Fruit fly (Drosophila melanogaster) whole organism, embryonic: ENCODE measurements around the gene CG33523.

Experiments
- CG31388 ChIP-seq: fragments of 200-800 bp; sonication (Bioruptor generic); optimal IDR thresholded peaks from 2 replicates; lab custom pipeline; 2016; ENCODE audit warnings: missing biosample characterization, missing genetic modification characterization
- emc ChIP-seq: fragments of 200-800 bp; sonication (Bioruptor generic); optimal IDR thresholded peaks from 2 replicates; lab custom pipeline; 2016; ENCODE audit warnings: missing biosample characterization, missing genetic modification characterization
- onecut ChIP-seq: fragments of 200-800 bp; sonication (Bioruptor generic); IDR thresholded peaks from 2 replicates; pipeline ENCODE4 v1.3.6; 2022; ENCODE audit warnings: missing biosample characterization, missing genetic modification characterization
- p53 ChIP-seq: fragments of 200-800 bp; sonication (Bioruptor generic); optimal IDR thresholded peaks from 2 replicates; lab custom pipeline; 2016; ENCODE audit warnings: missing biosample characterization, missing genetic modification characterization

DNA sequence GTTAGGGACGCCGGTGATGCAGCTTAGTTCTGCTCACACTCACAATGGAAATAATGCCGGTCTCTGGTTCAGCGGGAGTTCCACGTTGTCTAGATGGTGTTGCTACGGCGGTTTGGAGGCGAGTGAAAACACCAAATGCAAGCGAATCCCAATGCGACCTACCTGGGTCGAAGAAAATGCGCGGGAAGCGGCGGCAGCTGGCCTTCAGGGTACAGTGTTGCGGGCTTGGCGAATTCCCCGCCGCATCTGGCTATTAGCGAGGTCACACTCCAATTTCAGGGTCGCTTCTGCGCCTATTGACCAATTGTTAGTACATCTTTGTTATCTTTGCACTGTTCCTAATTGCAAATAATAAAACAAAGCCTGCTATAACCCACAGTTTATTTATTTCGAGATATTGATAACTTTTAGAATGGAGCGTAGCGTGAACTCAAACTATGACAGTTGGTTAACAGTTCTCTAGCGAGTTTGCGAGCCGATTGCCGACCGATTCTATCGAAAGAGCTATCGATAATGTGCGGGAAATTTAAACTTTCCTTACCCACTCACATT, 8.8 kb downstream of the CG33523 start, which contains the start of gene Rcc1:
- TF ChIP-seq CG31388 = no peak
- no peak for TF ChIP-seq emc
- TF ChIP-seq p53 (GFP tag; lab: Kevin White, UChicago) = no peak
- no peak for TF ChIP-seq onecut (GFP tag; lab: Robert Waterston, UW)
